Fruit fly (Drosophila melanogaster): ENCODE data around the gene CG4572.

DNA sequence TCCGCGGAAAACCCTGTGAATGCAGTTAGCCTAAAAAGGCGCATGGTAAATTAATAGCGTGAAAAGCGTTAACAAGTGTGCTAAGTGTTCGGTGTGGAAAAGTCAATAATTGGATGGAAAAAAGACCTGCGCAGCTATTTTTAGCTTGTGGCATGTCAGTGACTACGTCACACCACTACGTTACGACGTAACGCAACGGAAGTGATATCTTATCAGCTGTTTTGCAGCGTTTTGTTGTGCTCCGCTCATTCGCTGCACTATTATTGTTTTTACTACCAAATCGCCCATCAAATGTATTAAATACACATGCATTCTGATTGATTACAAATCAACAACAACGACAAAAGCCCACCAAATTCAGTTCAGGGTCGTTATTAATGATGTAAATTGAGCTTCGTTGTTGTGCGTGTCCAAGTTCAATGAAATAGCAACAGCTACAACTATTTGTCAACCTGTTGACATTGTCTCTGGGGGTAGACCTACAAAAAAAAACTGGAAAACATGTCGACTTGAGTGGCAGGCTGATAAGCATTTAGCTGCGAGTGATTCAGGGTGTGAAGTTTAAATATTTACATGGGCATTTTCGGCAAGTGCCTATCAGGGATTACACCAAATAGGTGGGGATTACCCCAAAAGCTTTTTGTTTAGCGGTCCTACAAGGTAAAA lies 16.5 kb downstream of the CG4572 start:
- no peak for TF ChIP-seq CG14667 (GFP tag; IDR thresholded peaks at IDR 0.05)
- TF ChIP-seq sna (GFP tag; IDR thresholded peaks at IDR 0.05; ENCODE audit: partially characterized antibody) = peak; percentile 14; the same call in 1 of the 2 replicates
- TF ChIP-seq CG1792 (GFP tag; optimal IDR thresholded peaks at IDR 0.05) = no peak
- no peak for TF ChIP-seq Dip2 (GFP tag; IDR thresholded peaks at IDR 0.05)
- TF ChIP-seq dan (GFP tag; IDR thresholded peaks at IDR 0.05) = no peak
- TF ChIP-seq Bdp1 (GFP tag; optimal IDR thresholded peaks at IDR 0.05) = no peak
- TF ChIP-seq sim (GFP tag; IDR thresholded peaks at IDR 0.05) = no peak
- TF ChIP-seq Hr3 (GFP tag; optimal IDR thresholded peaks at IDR 0.05) = no peak
- peak; percentile 50 for TF ChIP-seq Atf6 (GFP tag; IDR thresholded peaks at IDR 0.05)
- TF ChIP-seq hkb (optimal IDR thresholded peaks at IDR 0.05) = no peak
- TF ChIP-seq hkb (GFP tag; IDR thresholded peaks at IDR 0.05) = peak; percentile 47
